Worm (Caenorhabditis elegans) whole organism, young adult: ENCODE results near the gene K04C2.8.

Source experiments
- B0035.1 ChIP-seq: sonication (generic microtip); optimal IDR thresholded peaks from 2 replicates; lab custom pipeline; 2016; ENCODE audit warnings: missing genetic modification characterization, mild to moderate bottlenecking, missing compliant biosample characterization, missing genotype, missing genetic modification reagents
- B0261.1 ChIP-seq: sonication (generic microtip); optimal IDR thresholded peaks from 2 replicates; lab custom pipeline; 2016; ENCODE audit warnings: mild to moderate bottlenecking, missing genetic modification characterization, moderate library complexity, missing compliant biosample characterization
- F23B12.7 ChIP-seq: sonication (generic microtip); optimal IDR thresholded peaks from 2 replicates; lab custom pipeline; 2017; ENCODE audit warnings: missing genetic modification characterization, mild to moderate bottlenecking, missing compliant biosample characterization, antibody characterized with exemption, moderate library complexity; ENCODE audit not compliant: insufficient read depth
- F39B2.1 ChIP-seq: fragments of 200-800 bp; sonication (Bioruptor generic); IDR thresholded peaks from 2 replicates; pipeline ENCODE4 v1.3.6; 2022; ENCODE audit warnings: missing genetic modification reagents, missing genetic modification characterization, missing compliant biosample characterization
- F57A8.1 ChIP-seq: fragments of 200-800 bp; sonication (Bioruptor generic); optimal IDR thresholded peaks from 2 replicates; lab custom pipeline; 2018; ENCODE audit warnings: mild to moderate bottlenecking, missing genetic modification characterization, moderate library complexity, missing compliant biosample characterization
- K11D2.4 ChIP-seq: fragments of 200-800 bp; sonication (Bioruptor generic); IDR thresholded peaks from 2 replicates; pipeline ENCODE4 v1.3.6; 2022; ENCODE audit warnings: missing genetic modification reagents, missing genetic modification characterization, missing compliant biosample characterization
- K12H6.12 ChIP-seq: fragments of 200-800 bp; sonication (Bioruptor generic); optimal IDR thresholded peaks from 2 replicates; lab custom pipeline; 2018; ENCODE audit warnings: mild to moderate bottlenecking, missing genetic modification characterization, missing compliant biosample characterization
- T07F8.4 ChIP-seq: sonication (generic microtip); optimal IDR thresholded peaks from 2 replicates; lab custom pipeline; 2016; ENCODE audit warnings: mild to moderate bottlenecking, missing genetic modification characterization, moderate library complexity, missing compliant biosample characterization
- Y95B8A.8 ChIP-seq: fragments of 200-800 bp; sonication (Bioruptor generic); IDR thresholded peaks from 2 replicates; pipeline ENCODE4 v1.3.6; 2022; ENCODE audit warnings: missing genetic modification reagents, missing genetic modification characterization, missing compliant biosample characterization
- ama-1 ChIP-seq, 3 experiments: fragments of 150-350 bp in 1 of 3; sonication (generic microtip) in 2 of 3; optimal IDR thresholded peaks; 2 replicates each; lab custom pipeline; 2014 to 2018; ENCODE audit warnings: missing biosample characterization in 2 of 3, missing genetic modification characterization in 2 of 3, missing genetic modification reagents in 2 of 3
- aptf-3 ChIP-seq: fragments of 200-800 bp; sonication (Bioruptor generic); IDR thresholded peaks from 2 replicates; pipeline ENCODE4 v1.3.6; 2022; ENCODE audit warnings: missing genetic modification characterization, missing compliant biosample characterization
- atf-7 ChIP-seq: sonication (generic microtip); optimal IDR thresholded peaks from 2 replicates; lab custom pipeline; 2017; ENCODE audit warnings: mild to moderate bottlenecking, missing genetic modification characterization, missing compliant biosample characterization
- attf-3 ChIP-seq: fragments of 200-800 bp; sonication (Bioruptor generic); conservative IDR thresholded peaks from 2 replicates; pipeline ENCODE4 v1.3.6; 2022; ENCODE audit warnings: missing genetic modification reagents, missing genetic modification characterization, missing compliant biosample characterization
- ceh-40 ChIP-seq: fragments of 200-800 bp; sonication (Bioruptor generic); IDR thresholded peaks from 2 replicates; pipeline ENCODE4 v1.3.6; 2022; ENCODE audit warnings: missing genetic modification characterization, missing compliant biosample characterization
- dox-1 ChIP-seq: fragments of 200-800 bp; sonication (Bioruptor generic); IDR thresholded peaks from 2 replicates; pipeline ENCODE4 v1.3.6; 2022; ENCODE audit warnings: missing genetic modification reagents, missing genetic modification characterization, missing compliant biosample characterization
- dpff-1 ChIP-seq: sonication (generic microtip); optimal IDR thresholded peaks from 2 replicates; lab custom pipeline; 2017; ENCODE audit warnings: mild to moderate bottlenecking, missing genetic modification characterization, missing compliant biosample characterization
- dpl-1 ChIP-seq: fragments of 150-350 bp; optimal IDR thresholded peaks from 2 replicates; lab custom pipeline; 2014; ENCODE audit warnings: missing biosample characterization, missing genetic modification reagents, missing genetic modification characterization
- lag-1 ChIP-seq: fragments of 200-800 bp; sonication (Bioruptor generic); IDR thresholded peaks from 2 replicates; pipeline ENCODE4 v1.3.6; 2022; ENCODE audit warnings: missing genetic modification reagents, missing genetic modification characterization, missing compliant biosample characterization
- lin-35 ChIP-seq, 3 experiments: fragments of 150-350 bp in 2 of 3; sonication (generic microtip) in 1 of 3; optimal IDR thresholded peaks; 2 replicates each; lab custom pipeline; 2014 to 2018; ENCODE audit warnings: missing biosample characterization in 3 of 3, missing genetic modification characterization in 3 of 3, missing genetic modification reagents in 3 of 3
- lin-54 ChIP-seq: fragments of 200-800 bp; sonication (Bioruptor generic); optimal IDR thresholded peaks from 2 replicates; lab custom pipeline; 2018; ENCODE audit warnings: mild to moderate bottlenecking, missing genetic modification characterization, missing compliant biosample characterization
- mcd-1 ChIP-seq: fragments of 200-800 bp; sonication (Bioruptor generic); IDR thresholded peaks from 2 replicates; pipeline ENCODE4 v1.3.6; 2022; ENCODE audit warnings: missing genetic modification reagents, missing genetic modification characterization, missing compliant biosample characterization
- mes-4 ChIP-seq: sonication (generic microtip); optimal IDR thresholded peaks from 2 replicates; lab custom pipeline; 2016; ENCODE audit warnings: missing genotype, missing genetic modification characterization, missing compliant biosample characterization
- nhr-120 ChIP-seq: fragments of 200-800 bp; sonication (Bioruptor generic); IDR thresholded peaks from 2 replicates; pipeline ENCODE4 v1.3.6; 2022; ENCODE audit warnings: missing genetic modification characterization, missing compliant biosample characterization
- nhr-90 ChIP-seq: sonication (generic microtip); optimal IDR thresholded peaks from 2 replicates; lab custom pipeline; 2016; ENCODE audit warnings: missing genotype, mild to moderate bottlenecking, missing genetic modification characterization, missing compliant biosample characterization
- pha-4 ChIP-seq: fragments of 150-350 bp; sonication (generic microtip); optimal IDR thresholded peaks from 2 replicates; lab custom pipeline; 2014; ENCODE audit warnings: missing biosample characterization, missing genetic modification reagents, missing genetic modification characterization
- rec-8 ChIP-seq, 2 experiments: sonication (generic microtip); optimal IDR thresholded peaks; 2 replicates each; lab custom pipeline; 2016; ENCODE audit warnings: mild to moderate bottlenecking in 2 of 2, missing genetic modification characterization in 2 of 2, missing genetic modification reagents in 2 of 2, missing genotype in 2 of 2, missing biosample characterization in 1 of 2, missing compliant biosample characterization in 1 of 2, moderate library complexity in 1 of 2
- tbp1 ChIP-seq: fragments of 200-800 bp; sonication (Bioruptor generic); optimal IDR thresholded peaks from 2 replicates; lab custom pipeline; 2018; ENCODE audit warnings: mild to moderate bottlenecking, missing genetic modification characterization, missing compliant biosample characterization
- tlf-1 ChIP-seq: fragments of 200-800 bp; sonication (Bioruptor generic); optimal IDR thresholded peaks from 2 replicates; lab custom pipeline; 2018; ENCODE audit warnings: mild to moderate bottlenecking, missing genetic modification characterization, missing compliant biosample characterization
- xnd-1 ChIP-seq: sonication (generic microtip); optimal IDR thresholded peaks from 2 replicates; lab custom pipeline; 2016; ENCODE audit warnings: missing genotype, missing genetic modification reagents, missing genetic modification characterization, missing compliant biosample characterization
- zfh-2 ChIP-seq: fragments of 200-800 bp; sonication (Bioruptor generic); conservative IDR thresholded peaks from 2 replicates; pipeline ENCODE4 v1.3.6; 2022; ENCODE audit warnings: missing genetic modification reagents, missing genetic modification characterization, missing compliant biosample characterization
- zim-3 ChIP-seq: sonication (generic microtip); optimal IDR thresholded peaks from 2 replicates; lab custom pipeline; 2017; ENCODE audit warnings: mild to moderate bottlenecking, missing genetic modification characterization, moderate library complexity, missing compliant biosample characterization
- ztf-18 ChIP-seq: sonication (generic microtip); optimal IDR thresholded peaks from 2 replicates; lab custom pipeline; 2016; ENCODE audit warnings: missing genotype, mild to moderate bottlenecking, missing genetic modification characterization, missing compliant biosample characterization
- ztf-25 ChIP-seq: fragments of 200-800 bp; sonication (Bioruptor generic); IDR thresholded peaks from 2 replicates; pipeline ENCODE4 v1.3.6; 2022; ENCODE audit warnings: missing genetic modification reagents, missing genetic modification characterization, missing compliant biosample characterization
- ztf-26 ChIP-seq: sonication (generic microtip); optimal IDR thresholded peaks from 2 replicates; lab custom pipeline; 2017; ENCODE audit warnings: missing genetic modification characterization, missing compliant biosample characterization
- ztf-28 ChIP-seq: fragments of 200-800 bp; sonication (Bioruptor generic); IDR thresholded peaks from 2 replicates; pipeline ENCODE4 v1.3.6; 2022; ENCODE audit warnings: missing genetic modification reagents, missing genetic modification characterization, missing compliant biosample characterization
- ztf-6 ChIP-seq: fragments of 200-800 bp; sonication (Bioruptor generic); IDR thresholded peaks from 2 replicates; pipeline ENCODE4 v1.3.6; 2022; ENCODE audit warnings: missing genetic modification reagents, missing genetic modification characterization, missing compliant biosample characterization

The K04C2.8 gene

DNA sequence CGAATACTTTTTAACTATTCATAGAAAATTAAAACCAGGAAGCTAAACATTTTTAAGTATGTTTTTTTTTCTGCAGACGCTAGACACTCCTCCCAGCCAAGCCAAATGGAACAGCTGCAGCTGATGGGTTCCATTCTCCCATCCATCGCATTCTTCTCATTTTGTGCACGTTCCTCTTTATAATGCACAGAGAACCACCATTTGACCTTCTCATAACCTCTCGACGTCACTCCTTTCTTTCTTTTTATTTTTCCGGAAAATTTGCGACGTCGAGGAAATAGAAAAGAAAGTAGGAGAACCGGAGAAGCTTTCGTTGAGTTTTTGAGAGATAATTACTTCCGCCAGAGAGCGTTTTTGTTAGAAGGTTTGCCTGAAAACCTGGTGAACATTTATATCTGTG is 1.6 kb downstream of the K04C2.8 start:
- TF ChIP-seq nhr-120 (GFP tag; lab: Robert Waterston, UW), result no peak
- no peak for TF ChIP-seq ztf-26
- peak; percentile 26 for TF ChIP-seq ama-1 (optimal IDR thresholded peaks at IDR 0.05; lab: Kevin White, UChicago)
- TF ChIP-seq ama-1 (GFP tag; optimal IDR thresholded peaks at IDR 0.05; lab: Kevin White, UChicago), result no peak
- TF ChIP-seq F23B12.7 (tag; lab: Kevin White, UChicago), result no peak
- TF ChIP-seq tbp1 (GFP tag; lab: Kevin White, UChicago), result no peak
- no peak for TF ChIP-seq K12H6.12 (tag; lab: Kevin White, UChicago)
- no peak for TF ChIP-seq rec-8 (tag; optimal IDR thresholded peaks at IDR 0.05; lab: Kevin White, UChicago)
- no peak for TF ChIP-seq ztf-18 (tag; lab: Kevin White, UChicago)
- TF ChIP-seq lin-35 (GFP tag; optimal IDR thresholded peaks at IDR 0.05; lab: Kevin White, UChicago), result peak in 1 of 3 experiments; percentile 15
- no peak for TF ChIP-seq attf-3 (GFP tag; lab: Robert Waterston, UW)
- TF ChIP-seq pha-4 (tag; lab: Kevin White, UChicago), result no peak
- no peak for TF ChIP-seq B0035.1 (tag; lab: Kevin White, UChicago)
- TF ChIP-seq aptf-3, result no peak
- no peak for TF ChIP-seq ztf-28 (GFP tag; lab: Robert Waterston, UW)
- TF ChIP-seq xnd-1 (tag; lab: Kevin White, UChicago), result no peak
- TF ChIP-seq ceh-40 (GFP tag; lab: Robert Waterston, UW), result no peak

DNA sequence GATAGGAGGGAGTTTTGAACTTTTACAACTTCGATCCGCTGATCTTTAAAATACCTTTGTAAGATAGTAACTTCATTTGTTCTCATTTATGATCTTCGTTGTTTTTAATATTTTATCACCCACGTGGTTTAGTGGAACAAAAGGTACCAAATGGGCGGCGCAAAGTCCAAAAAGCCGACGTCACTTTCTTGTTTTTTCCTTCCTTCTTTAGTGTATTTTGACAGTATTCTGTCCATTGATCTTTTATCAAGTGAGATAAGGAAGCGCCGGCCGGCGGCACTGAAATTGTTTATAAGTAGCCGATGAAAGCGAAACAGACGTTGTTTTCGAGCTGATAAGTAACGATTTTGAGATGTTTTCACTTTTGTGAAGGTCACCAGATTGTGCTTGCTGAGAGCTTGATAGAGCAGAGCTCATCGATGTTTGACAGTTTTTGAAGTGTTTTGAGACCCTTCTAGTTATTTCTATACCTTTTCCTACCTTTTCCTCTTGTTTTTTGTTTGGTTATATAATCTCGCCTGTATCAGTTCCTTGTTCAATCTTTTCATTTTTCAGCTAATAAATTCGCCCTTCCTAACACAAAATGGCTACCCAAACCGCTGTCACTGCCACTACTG is 2.5 kb downstream of the K04C2.8 start, which contains the start of gene K04C2.3:
Gene K04C2.3, plus strand, starts transcription at position 556 of the 617 bp plus-strand sequence.
- TF ChIP-seq F57A8.1 (GFP tag; lab: Kevin White, UChicago) (no peak), K11D2.4 (GFP tag; lab: Robert Waterston, UW) (peak; percentile 30; the same call in 1 of the 2 replicates)

ce11 chrIII:6873724-6874123 is 3.6 kb downstream of the K04C2.8 start:
- TF ChIP-seq lin-35 (GFP tag; optimal IDR thresholded peaks at IDR 0.05; lab: Kevin White, UChicago), result peak in 1 of 3 experiments; percentile 10
- TF ChIP-seq ama-1 (optimal IDR thresholded peaks at IDR 0.05; lab: Kevin White, UChicago), result peak; percentile 46
- no peak for TF ChIP-seq ama-1 (GFP tag; optimal IDR thresholded peaks at IDR 0.05; lab: Kevin White, UChicago)
- TF ChIP-seq ztf-6 (GFP tag; lab: Robert Waterston, UW), result no peak
- peak; percentile 23 for TF ChIP-seq tlf-1
- TF ChIP-seq K11D2.4 (GFP tag; lab: Robert Waterston, UW), result peak; percentile 51; the same call in 1 of the 2 replicates
- TF ChIP-seq, all 124 proteins: peak for 4

DNA sequence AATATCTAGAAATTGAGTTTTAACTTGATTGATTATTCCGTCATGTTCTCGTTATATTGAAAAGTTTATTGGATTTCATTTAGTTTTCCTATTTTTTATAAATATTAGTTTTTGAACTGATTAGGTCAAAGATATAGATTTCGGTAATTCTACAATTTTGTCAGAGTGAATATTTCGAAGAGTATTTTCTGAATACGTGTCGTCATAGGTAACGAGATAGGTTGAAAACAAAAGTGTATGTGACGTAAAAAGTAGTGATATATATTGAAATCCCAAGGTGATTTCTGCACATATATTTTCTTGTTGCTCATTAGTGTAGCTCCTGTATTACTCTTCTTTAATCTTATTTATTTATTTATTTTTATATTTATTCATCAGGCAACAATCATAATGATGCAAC is 10.7 kb downstream of the K04C2.8 start, which contains the start of gene K04C2.7:
Gene K04C2.7, plus strand, starts transcription at position 301 of the 400 bp plus-strand sequence.
- no peak for TF ChIP-seq dpff-1 (tag; lab: Kevin White, UChicago)
- no peak for TF ChIP-seq T07F8.4
- no peak for TF ChIP-seq F39B2.1 (GFP tag; lab: Robert Waterston, UW)
- TF ChIP-seq lag-1 (GFP tag; lab: Robert Waterston, UW), result no peak
- no peak for TF ChIP-seq nhr-90 (tag; lab: Kevin White, UChicago)
- no peak for TF ChIP-seq ztf-25 (GFP tag; lab: Robert Waterston, UW)
- TF ChIP-seq dox-1 (GFP tag; lab: Robert Waterston, UW), result no peak
- no peak for TF ChIP-seq Y95B8A.8 (GFP tag; lab: Robert Waterston, UW)
- no peak for TF ChIP-seq B0261.1 (tag; lab: Kevin White, UChicago)
- no peak for TF ChIP-seq zfh-2
- no peak for TF ChIP-seq atf-7 (tag; lab: Kevin White, UChicago)
- no peak for TF ChIP-seq dpl-1 (GFP tag; lab: Kevin White, UChicago)
- no peak for TF ChIP-seq lin-54 (GFP tag; lab: Kevin White, UChicago)
- TF ChIP-seq attf-3 (GFP tag; lab: Robert Waterston, UW), result no peak
- TF ChIP-seq mcd-1 (GFP tag; lab: Robert Waterston, UW), result no peak
- TF ChIP-seq zim-3 (tag; lab: Kevin White, UChicago), result no peak
- no peak for TF ChIP-seq mes-4 (tag; lab: Kevin White, UChicago)
